Worm (Caenorhabditis elegans): Measurements from ENCODE around the gene syx-5.
A peak's percentile ranks its signal among the peaks of the same experiment; 100 is the strongest.

The syx-5 gene

DNA sequence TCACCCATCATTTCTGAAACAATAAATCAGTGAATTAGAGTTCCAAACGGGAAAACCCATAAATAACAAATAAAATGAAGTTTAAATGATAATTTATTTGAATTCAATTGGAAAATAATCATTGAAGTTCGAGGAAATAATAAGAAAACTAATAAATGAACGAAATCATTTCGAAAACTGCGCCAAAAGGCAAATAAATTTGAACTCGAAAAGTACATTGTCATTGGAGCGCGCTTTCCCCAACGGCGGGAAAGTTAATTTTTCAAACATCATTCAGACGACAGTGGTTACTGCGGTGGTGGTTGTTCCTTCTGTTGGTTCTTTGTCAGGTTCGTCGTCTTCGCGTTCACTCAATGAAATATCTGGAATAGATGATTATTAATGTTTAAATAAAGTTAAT lies 31.2 kb upstream of the syx-5 start, which contains the start of gene npp-22:
Gene npp-22, minus strand, starts transcription at position 13 of the 400 bp plus-strand sequence.
- TF ChIP-seq ztf-4 (tag; optimal IDR thresholded peaks at IDR 0.05) (no peak), elt-3 (tag; optimal IDR thresholded peaks at IDR 0.05) (no peak), ceh-82 (tag; optimal IDR thresholded peaks at IDR 0.05) (no peak), pqm-1 (tag; optimal IDR thresholded peaks at IDR 0.05) (no peak), zag-1 (tag; optimal IDR thresholded peaks at IDR 0.05) (no peak), ama-1 (optimal IDR thresholded peaks at IDR 0.05) (no peak), R02D3.7 (tag; optimal IDR thresholded peaks at IDR 0.05) (no peak), daf-12 (tag; optimal IDR thresholded peaks at IDR 0.05) (peak; percentile 51), lsy-12 (tag; optimal IDR thresholded peaks at IDR 0.05) (no peak), nhr-23 (tag; optimal IDR thresholded peaks at IDR 0.05) (peak; percentile 73), nhr-67 (tag; optimal IDR thresholded peaks at IDR 0.05) (no peak), unc-62 (GFP tag; optimal IDR thresholded peaks at IDR 0.05) (no peak), eor-1 (tag; optimal IDR thresholded peaks at IDR 0.05) (no peak), ztf-11 (tag; optimal IDR thresholded peaks at IDR 0.05) (no peak), mdl-1 (tag; optimal IDR thresholded peaks at IDR 0.05) (no peak), unc-39 (tag; optimal IDR thresholded peaks at IDR 0.05) (no peak), nhr-76 (tag; optimal IDR thresholded peaks at IDR 0.05) (no peak), ZK546.5 (tag; optimal IDR thresholded peaks at IDR 0.05) (no peak), elt-2 (tag; optimal IDR thresholded peaks at IDR 0.05) (peak; percentile 10), egl-5 (tag; optimal IDR thresholded peaks at IDR 0.05) (peak; percentile 42), sea-2 (GFP tag; optimal IDR thresholded peaks at IDR 0.05) (no peak), nhr-25 (tag; optimal IDR thresholded peaks at IDR 0.05) (peak; percentile 50), lin-15B (tag; optimal IDR thresholded peaks at IDR 0.05) (peak; percentile 80), jun-1 (tag; optimal IDR thresholded peaks at IDR 0.05) (no peak), snpc-4 (tag; optimal IDR thresholded peaks at IDR 0.05) (peak; percentile 69), pha-4 (tag; optimal IDR thresholded peaks at IDR 0.05) (no peak), ceh-9 (tag; optimal IDR thresholded peaks at IDR 0.05) (no peak), tbx-2 (tag; optimal IDR thresholded peaks at IDR 0.05) (no peak), aly-2 (tag; optimal IDR thresholded peaks at IDR 0.05) (no peak), mml-1 (tag; optimal IDR thresholded peaks at IDR 0.05) (no peak), nfya-1 (tag; optimal IDR thresholded peaks at IDR 0.05; ENCODE audit: insufficient read depth) (peak; percentile 67), lin-39 (tag; optimal IDR thresholded peaks at IDR 0.05) (no peak), ceh-28 (tag; optimal IDR thresholded peaks at IDR 0.05) (no peak), nhr-43 (tag; optimal IDR thresholded peaks at IDR 0.05; ENCODE audit: poor library complexity, severe bottlenecking) (no peak), elt-1 (tag; optimal IDR thresholded peaks at IDR 0.05) (no peak), nhr-28 (tag; optimal IDR thresholded peaks at IDR 0.05) (no peak), nhr-77 (tag; optimal IDR thresholded peaks at IDR 0.05) (no peak), nhr-237 (tag; optimal IDR thresholded peaks at IDR 0.05) (no peak), skn-1 (tag; optimal IDR thresholded peaks at IDR 0.05) (no peak), fkh-2 (tag; optimal IDR thresholded peaks at IDR 0.05) (no peak), ceh-16 (tag; optimal IDR thresholded peaks at IDR 0.05) (no peak), nhr-11 (tag; optimal IDR thresholded peaks at IDR 0.05) (no peak), fos-1 (tag; optimal IDR thresholded peaks at IDR 0.05) (no peak), fkh-10 (GFP tag; optimal IDR thresholded peaks at IDR 0.05) (no peak), egl-27 (tag; optimal IDR thresholded peaks at IDR 0.05) (no peak), hmg-11 (tag; optimal IDR thresholded peaks at IDR 0.05) (no peak), nhr-12 (tag; optimal IDR thresholded peaks at IDR 0.05) (no peak)

DNA sequence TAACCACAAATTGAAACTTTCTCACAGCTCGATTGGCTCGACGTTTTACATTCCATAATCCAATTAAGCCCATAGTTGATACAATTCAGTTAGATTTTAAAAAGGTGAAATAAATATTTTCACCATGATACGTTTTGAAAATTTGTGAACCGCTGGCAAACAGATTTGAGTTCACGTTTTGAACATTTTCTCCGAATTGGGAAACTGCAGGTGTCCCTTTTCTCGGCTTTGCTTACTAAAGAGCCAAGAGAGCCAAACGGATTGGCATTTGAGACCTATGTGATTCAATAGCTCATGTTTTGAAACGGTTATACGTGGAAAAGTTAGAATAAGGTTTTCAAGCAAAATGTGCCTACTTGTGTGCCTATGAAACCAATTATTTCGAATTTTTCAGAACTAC lies 27.8 kb upstream of the syx-5 start, which contains the start of gene spe-42:
Gene spe-42, minus strand, starts transcription at position 101 of the 400 bp plus-strand sequence.
- TF ChIP-seq lin-39 (tag; optimal IDR thresholded peaks at IDR 0.05) (no peak), ceh-28 (tag; optimal IDR thresholded peaks at IDR 0.05) (no peak), nhr-11 (tag; optimal IDR thresholded peaks at IDR 0.05) (no peak), ztf-11 (tag; optimal IDR thresholded peaks at IDR 0.05) (no peak), fkh-2 (tag; optimal IDR thresholded peaks at IDR 0.05) (no peak), nhr-12 (tag; optimal IDR thresholded peaks at IDR 0.05) (no peak), fkh-10 (GFP tag; optimal IDR thresholded peaks at IDR 0.05) (no peak), nhr-25 (tag; optimal IDR thresholded peaks at IDR 0.05) (no peak), pha-4 (tag; optimal IDR thresholded peaks at IDR 0.05) (no peak), daf-12 (tag; optimal IDR thresholded peaks at IDR 0.05) (no peak), jun-1 (tag; optimal IDR thresholded peaks at IDR 0.05) (no peak)
